Worm (Caenorhabditis elegans) whole organism, midembryonic: ENCODE measurements around the gene T25E4.1.

Experiments
- cog-1 ChIP-seq: sonication (generic microtip); optimal IDR thresholded peaks from 2 replicates; lab custom pipeline; 2016; ENCODE audit warnings: missing genetic modification characterization, missing compliant biosample characterization
- flt-1 ChIP-seq: fragments of 200-800 bp; sonication (Bioruptor generic); IDR thresholded peaks from 2 replicates; pipeline ENCODE4 v1.3.6; 2022; ENCODE audit warnings: missing genetic modification characterization, missing compliant biosample characterization
- klf-2 ChIP-seq: fragments of 200-800 bp; sonication (Bioruptor generic); conservative IDR thresholded peaks from 2 replicates; pipeline ENCODE4 v1.3.6; 2022; ENCODE audit warnings: missing genetic modification reagents, missing genetic modification characterization, missing compliant biosample characterization
- ref-1 ChIP-seq: fragments of 200-800 bp; sonication (Bioruptor generic); conservative IDR thresholded peaks from 2 replicates; pipeline ENCODE4 v1.3.6; 2022; ENCODE audit warnings: missing genetic modification reagents, missing genetic modification characterization, missing compliant biosample characterization

ce11 chrII:5554788-5555187 is 23.3 kb upstream of the T25E4.1 start:
- TF ChIP-seq klf-2 (no peak), flt-1 (GFP tag; lab: Robert Waterston, UW) (no peak), ref-1 (GFP tag; lab: Robert Waterston, UW) (no peak), cog-1 (tag; lab: Kevin White, UChicago) (no peak)
